Worm (Caenorhabditis elegans) whole organism, L4 larva: ENCODE measurements around the gene T10C6.10.

Experiments used
- F26F4.8 ChIP-seq: fragments of 200-800 bp; sonication (Bioruptor generic); conservative IDR thresholded peaks from 2 replicates; pipeline ENCODE4 v1.3.6; 2022; ENCODE audit warnings: missing genetic modification characterization, missing compliant biosample characterization
- F37D6.2 ChIP-seq: sonication (generic microtip); optimal IDR thresholded peaks from 2 replicates; lab custom pipeline; 2016; ENCODE audit warnings: mild to moderate bottlenecking, missing genetic modification characterization, missing compliant biosample characterization
- ZK546.5 ChIP-seq, 2 experiments: sonication (generic microtip); optimal IDR thresholded peaks; 2 replicates each; lab custom pipeline; 2017; ENCODE audit warnings: missing biosample characterization in 2 of 2, missing genetic modification characterization in 2 of 2
- aha-1 ChIP-seq: fragments of 150-350 bp; peaks from one replicate; lab custom pipeline; 2014; ENCODE audit warnings: missing biosample characterization, missing genetic modification characterization
- attf-4 ChIP-seq: sonication (generic microtip); optimal IDR thresholded peaks from 3 replicates; lab custom pipeline; 2017; ENCODE audit warnings: missing biosample characterization, missing genetic modification characterization
- ceh-28 ChIP-seq: fragments of 150-350 bp; optimal IDR thresholded peaks from 2 replicates; lab custom pipeline; 2014; ENCODE audit warnings: missing biosample characterization, missing genetic modification reagents, missing genetic modification characterization
- ces-1 ChIP-seq: fragments of 150-350 bp; sonication (generic microtip); optimal IDR thresholded peaks from 4 replicates; lab custom pipeline; 2014; ENCODE audit warnings: missing biosample characterization, missing genetic modification reagents, missing genetic modification characterization
- daf-16 ChIP-seq, 3 experiments: sonication (generic microtip); optimal IDR thresholded peaks; 2 replicates each; lab custom pipeline; 2016 to 2017; ENCODE audit warnings: missing genetic modification characterization in 3 of 3, missing genetic modification reagents in 3 of 3, mild to moderate bottlenecking in 2 of 3, missing compliant biosample characterization in 2 of 3, missing biosample characterization in 1 of 3, moderate library complexity in 1 of 3
- daf-8 ChIP-seq: fragments of 200-800 bp; sonication (Bioruptor generic); IDR thresholded peaks from 2 replicates; pipeline ENCODE4 v1.3.6; 2022; ENCODE audit warnings: missing genetic modification characterization, missing compliant biosample characterization
- dmd-6 ChIP-seq: fragments of 200-800 bp; sonication (Bioruptor generic); IDR thresholded peaks from 2 replicates; pipeline ENCODE4 v1.3.6; 2022; ENCODE audit warnings: missing genetic modification reagents, missing genetic modification characterization, missing compliant biosample characterization
- dmd-8 ChIP-seq: fragments of 200-800 bp; sonication (Bioruptor generic); IDR thresholded peaks from 2 replicates; pipeline ENCODE4 v1.3.6; 2022; ENCODE audit warnings: missing genetic modification characterization, missing compliant biosample characterization
- dmd-9 ChIP-seq: fragments of 200-800 bp; sonication (Bioruptor generic); IDR thresholded peaks from 2 replicates; pipeline ENCODE4 v1.3.6; 2022; ENCODE audit warnings: missing genetic modification reagents, missing genetic modification characterization, missing compliant biosample characterization
- duxl-1 ChIP-seq: sonication (generic microtip); optimal IDR thresholded peaks from 2 replicates; lab custom pipeline; 2016; ENCODE audit warnings: mild to moderate bottlenecking, missing genetic modification characterization, moderate library complexity, missing compliant biosample characterization; ENCODE audit not compliant: poor library complexity
- dve-1 ChIP-seq: sonication (generic microtip); optimal IDR thresholded peaks from 2 replicates; lab custom pipeline; 2017; ENCODE audit warnings: antibody characterized with exemption, mild to moderate bottlenecking, missing genetic modification characterization, missing compliant biosample characterization; ENCODE audit not compliant: insufficient read depth
- egl-27 ChIP-seq: sonication (generic microtip); optimal IDR thresholded peaks from 3 replicates; lab custom pipeline; 2017; ENCODE audit warnings: missing biosample characterization, missing genetic modification reagents, missing genetic modification characterization
- hif-1 ChIP-seq, 2 experiments: sonication (generic microtip); optimal IDR thresholded peaks; 2 replicates each; lab custom pipeline; 2016 to 2017; ENCODE audit warnings: missing compliant biosample characterization in 2 of 2, missing genetic modification characterization in 2 of 2, missing genetic modification reagents in 2 of 2, missing genotype in 2 of 2, mild to moderate bottlenecking in 1 of 2
- hlh-30 ChIP-seq: sonication (generic microtip); optimal IDR thresholded peaks from 2 replicates; lab custom pipeline; 2017; ENCODE audit warnings: antibody characterized with exemption, mild to moderate bottlenecking, missing genetic modification characterization, missing compliant biosample characterization; ENCODE audit not compliant: insufficient read depth
- lin-39 ChIP-seq: fragments of 150-350 bp; optimal IDR thresholded peaks from 2 replicates; lab custom pipeline; 2014; ENCODE audit warnings: missing biosample characterization, missing genetic modification reagents, missing genetic modification characterization
- lir-3 ChIP-seq: sonication (generic microtip); optimal IDR thresholded peaks from 2 replicates; lab custom pipeline; 2016; ENCODE audit warnings: mild to moderate bottlenecking, missing genetic modification characterization, missing compliant biosample characterization
- lsy-2 ChIP-seq, 2 experiments: fragments of 150-350 bp in 1 of 2; sonication (generic microtip) in 1 of 2; optimal IDR thresholded peaks; 2 replicates each; lab custom pipeline; 2014 to 2017; ENCODE audit warnings: missing biosample characterization in 2 of 2, missing genetic modification characterization in 2 of 2
- mdl-1 ChIP-seq, 2 experiments: fragments of 150-350 bp in 1 of 2; sonication (generic microtip) in 1 of 2; optimal IDR thresholded peaks; 2 replicates each; lab custom pipeline; 2014 to 2017; ENCODE audit warnings: missing biosample characterization in 2 of 2, missing genetic modification characterization in 2 of 2
- mes-2 ChIP-seq: sonication (generic microtip); optimal IDR thresholded peaks from 2 replicates; lab custom pipeline; 2016; ENCODE audit warnings: missing genotype, mild to moderate bottlenecking, missing genetic modification characterization, missing compliant biosample characterization; ENCODE audit not compliant: poor library complexity, severe bottlenecking
- nhr-237 ChIP-seq: sonication (generic microtip); optimal IDR thresholded peaks from 2 replicates; lab custom pipeline; 2017; ENCODE audit warnings: missing biosample characterization, missing genetic modification characterization
- nhr-28 ChIP-seq: fragments of 150-350 bp; optimal IDR thresholded peaks from 2 replicates; lab custom pipeline; 2014; ENCODE audit warnings: missing biosample characterization, missing genetic modification characterization
- nhr-42 ChIP-seq: fragments of 200-800 bp; sonication (Bioruptor generic); IDR thresholded peaks from 2 replicates; pipeline ENCODE4 v1.3.6; 2022; ENCODE audit warnings: missing genetic modification characterization, missing compliant biosample characterization
- nhr-77 ChIP-seq: fragments of 150-350 bp; optimal IDR thresholded peaks from 2 replicates; lab custom pipeline; 2014; ENCODE audit warnings: missing biosample characterization, missing genetic modification characterization
- pqm-1 ChIP-seq: sonication (generic microtip); optimal IDR thresholded peaks from 2 replicates; lab custom pipeline; 2017; ENCODE audit warnings: missing biosample characterization, missing genetic modification characterization
- sdz-12 ChIP-seq: fragments of 200-800 bp; sonication (Bioruptor generic); optimal IDR thresholded peaks from 2 replicates; lab custom pipeline; 2018; ENCODE audit warnings: mild to moderate bottlenecking, missing genetic modification characterization, missing compliant biosample characterization
- snpc-4 ChIP-seq: fragments of 150-350 bp; optimal IDR thresholded peaks from 2 replicates; lab custom pipeline; 2014; ENCODE audit warnings: missing biosample characterization, missing genetic modification characterization
- spr-3 ChIP-seq: fragments of 200-800 bp; sonication (Bioruptor generic); optimal IDR thresholded peaks from 2 replicates; lab custom pipeline; 2018; ENCODE audit warnings: mild to moderate bottlenecking, missing genetic modification characterization, missing compliant biosample characterization
- tra-1 ChIP-seq: fragments of 200-800 bp; sonication (Bioruptor generic); IDR thresholded peaks from 2 replicates; pipeline ENCODE4 v1.3.6; 2022; ENCODE audit warnings: missing genetic modification reagents, missing genetic modification characterization, missing compliant biosample characterization
- unc-130 ChIP-seq: sonication (generic microtip); optimal IDR thresholded peaks from 2 replicates; lab custom pipeline; 2016; ENCODE audit warnings: missing genetic modification reagents, missing genetic modification characterization, missing compliant biosample characterization
- unc-62 ChIP-seq, 3 experiments: fragments of 150-350 bp in 1 of 3; sonication (generic microtip); optimal IDR thresholded peaks in 2 of 3; peaks in 1 of 3; 1 replicate in 1 of 3; 2 replicates in 2 of 3; lab custom pipeline; 2014 to 2017; ENCODE audit warnings: missing biosample characterization in 3 of 3, missing genetic modification characterization in 3 of 3, missing genetic modification reagents in 3 of 3, missing genotype in 1 of 3
- zfp-2 ChIP-seq: sonication (generic microtip); optimal IDR thresholded peaks from 2 replicates; lab custom pipeline; 2016; ENCODE audit warnings: mild to moderate bottlenecking, missing genetic modification characterization, missing compliant biosample characterization
- zip-11 ChIP-seq: fragments of 200-800 bp; sonication (Bioruptor generic); IDR thresholded peaks from 2 replicates; pipeline ENCODE4 v1.3.6; 2022; ENCODE audit warnings: missing genetic modification characterization, missing compliant biosample characterization
- zip-2 ChIP-seq: fragments of 150-350 bp; optimal IDR thresholded peaks from 2 replicates; lab custom pipeline; 2014; ENCODE audit warnings: missing biosample characterization, missing genetic modification characterization
- ztf-11 ChIP-seq: fragments of 150-350 bp; optimal IDR thresholded peaks from 2 replicates; lab custom pipeline; 2014; ENCODE audit warnings: missing biosample characterization, missing genetic modification characterization

Gene T10C6.10

DNA sequence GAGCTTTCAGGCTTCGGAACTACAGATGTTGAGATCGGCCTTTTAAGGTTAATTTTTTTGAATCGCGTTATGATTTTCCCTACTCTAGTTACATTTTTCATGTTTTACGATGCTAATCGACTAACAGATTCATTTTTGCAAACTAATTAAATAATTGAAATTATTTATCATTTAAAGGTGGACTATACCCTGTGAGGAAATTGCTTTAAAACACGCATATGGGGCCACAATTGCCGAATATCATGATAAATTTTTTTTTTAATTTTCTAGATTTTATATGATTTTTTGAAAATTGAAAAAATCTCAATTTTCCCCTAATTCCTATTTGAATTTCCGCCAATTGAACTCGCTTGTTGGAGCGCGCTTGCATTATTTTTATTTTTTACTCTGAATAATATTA lies 25.8 kb downstream of the T10C6.10 start, which contains the start of gene fbxa-100:
fbxa-100 (minus strand) TSS at position 101 of the 400 bp plus-strand sequence.
- TF ChIP-seq aha-1 (tag; lab: Kevin White, UChicago): peak; percentile 23
- TF ChIP-seq lsy-2 (tag; optimal IDR thresholded peaks at IDR 0.05; lab: Kevin White, UChicago): no peak

DNA sequence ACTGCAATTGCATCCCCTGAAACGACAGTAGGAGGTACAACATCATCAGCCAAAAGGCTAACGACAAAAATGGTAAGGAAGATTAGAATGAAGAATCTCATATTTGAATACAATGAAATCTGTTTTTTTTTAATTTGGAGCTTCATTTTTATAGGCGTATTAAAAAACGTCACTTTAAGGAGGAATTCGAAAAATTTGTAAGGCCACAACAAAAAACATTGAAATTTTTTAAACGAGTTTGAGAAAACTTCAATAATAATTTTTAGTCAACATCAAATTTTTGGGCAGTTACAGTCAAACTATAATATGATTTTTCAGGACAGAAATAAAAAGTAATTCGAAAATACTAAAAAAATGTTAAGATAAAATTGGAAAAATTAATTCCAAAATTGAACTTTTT lies 26.6 kb downstream of the T10C6.10 start, which contains the start of gene F14H3.14:
F14H3.14 (minus strand) TSS at position 101 of the 400 bp plus-strand sequence.
- TF ChIP-seq nhr-28 (tag; lab: Kevin White, UChicago) (no peak), F26F4.8 (GFP tag; lab: Robert Waterston, UW) (no peak), zip-11 (GFP tag; lab: Robert Waterston, UW) (no peak), zip-2 (tag; lab: Kevin White, UChicago) (no peak), dmd-8 (GFP tag; lab: Robert Waterston, UW) (no peak), ztf-11 (no peak), sdz-12 (GFP tag; lab: Kevin White, UChicago) (no peak), nhr-42 (no peak), hif-1 (tag; optimal IDR thresholded peaks at IDR 0.05; lab: Kevin White, UChicago) (no peak), zfp-2 (tag; lab: Kevin White, UChicago) (no peak), lin-39 (tag; lab: Kevin White, UChicago) (no peak), unc-130 (no peak), nhr-77 (tag; lab: Kevin White, UChicago) (no peak), snpc-4 (no peak), daf-8 (GFP tag; lab: Robert Waterston, UW) (no peak), lir-3 (tag; lab: Kevin White, UChicago) (no peak), ces-1 (GFP tag; lab: Kevin White, UChicago) (no peak), nhr-237 (tag; lab: Kevin White, UChicago) (no peak)

DNA sequence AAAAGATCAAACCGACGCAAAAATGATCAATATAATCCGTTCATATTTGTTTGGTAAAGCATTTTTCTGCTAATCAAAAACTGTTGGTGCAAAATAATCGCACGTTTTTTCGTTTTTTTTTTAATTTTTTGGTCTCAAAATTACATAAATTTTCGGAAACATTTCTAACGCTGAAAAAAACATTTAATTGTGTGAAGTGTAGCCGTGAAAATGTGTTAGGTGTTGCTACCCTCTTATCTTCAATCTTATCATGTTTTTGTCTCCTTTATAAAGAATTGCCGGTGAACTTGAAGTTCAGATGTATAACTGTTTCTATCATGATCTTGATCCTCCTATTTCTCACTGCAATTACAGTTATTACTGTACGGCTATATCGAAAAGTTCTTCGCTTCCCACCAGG lies 32.7 kb downstream of the T10C6.10 start, which contains the start of gene cyp-35D1:
cyp-35D1 (plus strand) TSS at position 301 of the 400 bp plus-strand sequence.
- TF ChIP-seq attf-4 (no peak), egl-27 (tag; lab: Kevin White, UChicago) (no peak), tra-1 (GFP tag; lab: Robert Waterston, UW) (no peak), ztf-11 (no peak)

DNA sequence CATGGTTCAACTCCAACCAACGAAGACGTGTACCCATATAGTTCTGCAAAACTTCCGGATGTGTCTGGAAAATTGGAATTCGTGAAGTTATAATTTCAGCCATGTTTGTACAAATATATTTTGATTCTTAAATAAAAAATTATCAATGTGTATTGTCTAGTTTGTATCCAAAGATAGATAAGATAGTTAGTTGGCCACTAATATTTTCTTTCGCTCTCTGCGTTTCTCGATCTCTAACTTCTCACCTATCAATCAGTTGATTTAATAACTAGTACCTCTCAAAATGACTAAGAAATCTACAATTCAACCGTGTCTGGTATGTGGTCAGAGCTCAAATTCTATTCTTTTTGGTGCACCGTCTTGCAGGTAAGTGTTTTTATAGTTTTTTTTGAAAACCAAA lies 35.0 kb downstream of the T10C6.10 start, which contains the start of gene nhr-176:
nhr-176 (plus strand) TSS at position 159 of the 400 bp plus-strand sequence.
- TF ChIP-seq spr-3 (GFP tag; lab: Kevin White, UChicago) (no peak), daf-16 (GFP tag; optimal IDR thresholded peaks at IDR 0.05; lab: Kevin White, UChicago) (no peak), daf-16 (tag; optimal IDR thresholded peaks at IDR 0.05; lab: Kevin White, UChicago) (peak; percentile 54), ZK546.5 (tag; optimal IDR thresholded peaks at IDR 0.05; lab: Kevin White, UChicago) (no peak), hlh-30 (tag; lab: Kevin White, UChicago) (no peak), F26F4.8 (GFP tag; lab: Robert Waterston, UW) (no peak), mes-2 (tag; lab: Kevin White, UChicago) (no peak), dmd-6 (GFP tag; lab: Robert Waterston, UW) (peak; percentile 40; the same call in 1 of the 2 replicates), pqm-1 (tag; lab: Kevin White, UChicago) (peak; percentile 23), dmd-9 (GFP tag; lab: Robert Waterston, UW) (no peak), F37D6.2 (tag; lab: Kevin White, UChicago) (no peak), tra-1 (GFP tag; lab: Robert Waterston, UW) (no peak), unc-62 (GFP tag; optimal IDR thresholded peaks at IDR 0.05 in 1 of 2; lab: Kevin White, UChicago) (peak in 1 of 2 experiments; percentile 62), unc-62 (tag; optimal IDR thresholded peaks at IDR 0.05; lab: Kevin White, UChicago) (no peak), nhr-28 (tag; lab: Kevin White, UChicago) (peak; percentile 89), duxl-1 (tag; lab: Kevin White, UChicago) (no peak), mdl-1 (tag; optimal IDR thresholded peaks at IDR 0.05; lab: Kevin White, UChicago) (no peak), ceh-28 (no peak), dve-1 (tag; lab: Kevin White, UChicago) (peak; percentile 43), nhr-42 (no peak), ces-1 (GFP tag; lab: Kevin White, UChicago) (no peak)
